Worm (Caenorhabditis elegans): Measurements from ENCODE around the gene srx-128.

The srx-128 gene

ce11 chrV:13794046-13794445 is 43.2 kb upstream of the srx-128 start:
- peak; percentile 74 for TF ChIP-seq set-16 (GFP tag; IDR thresholded peaks at IDR 0.05)
- TF ChIP-seq egl-43 (GFP tag; IDR thresholded peaks at IDR 0.05): 0 out of 2 replicates have a peak, but pooled peaks have one; percentile 17
- TF ChIP-seq zfp-3 (GFP tag; conservative IDR thresholded peaks at IDR 0.05): no peak
- TF ChIP-seq dmd-8 (GFP tag; IDR thresholded peaks at IDR 0.05): 0 out of 2 replicates have a peak, but pooled peaks have one; percentile 26

ce11 chrV:13796246-13796776 is 41.0 kb upstream of the srx-128 start, which contains the start of gene twk-32:
twk-32 (plus strand) TSS chrV:13796641.
- 0 out of 2 replicates have a peak, but pooled peaks have one; percentile 40 for TF ChIP-seq Y105C5A.15 (GFP tag; IDR thresholded peaks at IDR 0.05)
- TF ChIP-seq lin-1 (GFP tag; IDR thresholded peaks at IDR 0.05): no peak
- TF ChIP-seq hif-1 (tag; optimal IDR thresholded peaks at IDR 0.05): no peak
- TF ChIP-seq aha-1 (tag): peak; percentile 73
- TF ChIP-seq mxl-2 (GFP tag; conservative IDR thresholded peaks at IDR 0.05): no peak
- no peak for TF ChIP-seq pqm-1 (tag; optimal IDR thresholded peaks at IDR 0.05)
- TF ChIP-seq dmd-9 (GFP tag; IDR thresholded peaks at IDR 0.05): 0 out of 2 replicates have a peak, but pooled peaks have one; percentile 18
- TF ChIP-seq F26F4.8 (GFP tag; conservative IDR thresholded peaks at IDR 0.05): no peak
- peak; percentile 19 for TF ChIP-seq mep-1 (tag; optimal IDR thresholded peaks at IDR 0.05)
- TF ChIP-seq set-16 (GFP tag; IDR thresholded peaks at IDR 0.05): 0 out of 2 replicates have a peak, but pooled peaks have one; percentile 5
- peak; percentile 70 for TF ChIP-seq hlh-30 (tag; optimal IDR thresholded peaks at IDR 0.05; ENCODE audit: insufficient read depth)
- TF ChIP-seq hmg-1.1 (GFP tag; IDR thresholded peaks at IDR 0.05): 0 out of 2 replicates have a peak, but pooled peaks have one; percentile 23
- peak; percentile 35 for TF ChIP-seq hlh-11 (tag; optimal IDR thresholded peaks at IDR 0.05)
- TF ChIP-seq unc-62 (GFP tag; optimal IDR thresholded peaks at IDR 0.05 in 1 of 2): peak in 1 of 2 experiments; percentile 83
- no peak for TF ChIP-seq unc-62 (tag; optimal IDR thresholded peaks at IDR 0.05)
- no peak for TF ChIP-seq pha-4 (GFP tag; IDR thresholded peaks at IDR 0.05)
- TF ChIP-seq pha-4 (tag; optimal IDR thresholded peaks at IDR 0.05): no peak
- peak; percentile 68 for TF ChIP-seq ama-1 (optimal IDR thresholded peaks at IDR 0.05)
- TF ChIP-seq unc-130 (GFP tag; optimal IDR thresholded peaks at IDR 0.05): no peak
- TF ChIP-seq Y5F2A.4 (GFP tag; optimal IDR thresholded peaks at IDR 0.05): no peak
- no peak for TF ChIP-seq ceh-28 (tag; optimal IDR thresholded peaks at IDR 0.05)

- TF ChIP-seq rbr-2 (tag; optimal IDR thresholded peaks at IDR 0.05) (no peak), zag-1 (tag; optimal IDR thresholded peaks at IDR 0.05) (no peak), Y48G9A.11 (GFP tag; IDR thresholded peaks at IDR 0.05) (no peak), fos-1 (tag; optimal IDR thresholded peaks at IDR 0.05) (no peak), dve-1 (tag; optimal IDR thresholded peaks at IDR 0.05; ENCODE audit: insufficient read depth) (no peak), unc-62 (GFP tag; optimal IDR thresholded peaks at IDR 0.05 in 1 of 2) (peak in 1 of 2 experiments; percentile 92), unc-62 (tag; optimal IDR thresholded peaks at IDR 0.05) (no peak)
These were observed 38.1 kb upstream of the srx-128 start for ce11 chrV:13799190-13799589.

- TF ChIP-seq unc-62 (GFP tag; optimal IDR thresholded peaks at IDR 0.05 in 1 of 2) (peak in 1 of 2 experiments; percentile 82), unc-62 (tag; optimal IDR thresholded peaks at IDR 0.05) (no peak), set-16 (GFP tag; IDR thresholded peaks at IDR 0.05) (peak; percentile 77), lir-3 (tag; optimal IDR thresholded peaks at IDR 0.05) (no peak), nhr-25 (tag; optimal IDR thresholded peaks at IDR 0.05; ENCODE audit: borderline replicate concordance, insufficient read depth) (no peak), hlh-30 (tag; optimal IDR thresholded peaks at IDR 0.05; ENCODE audit: insufficient read depth) (peak; percentile 36)
These were observed 33.4 kb upstream of the srx-128 start, which contains the start of gene swan-2 for ce11 chrV:13803902-13804301. swan-2 (minus strand) TSS chrV:13804281.

ce11 chrV:13807232-13807631 is 30.0 kb upstream of the srx-128 start, which contains the start of gene swan-1:
swan-1 (minus strand) TSS chrV:13807237.
- peak; percentile 1 for TF ChIP-seq hlh-11 (tag; optimal IDR thresholded peaks at IDR 0.05)
- peak in 1 of 2 experiments; percentile 3 for TF ChIP-seq daf-16 (GFP tag; optimal IDR thresholded peaks at IDR 0.05)
- no peak for TF ChIP-seq daf-16 (tag; optimal IDR thresholded peaks at IDR 0.05)
- TF ChIP-seq duxl-1 (tag; optimal IDR thresholded peaks at IDR 0.05; ENCODE audit: poor library complexity): no peak
- peak in 1 of 2 experiments; percentile 9 for TF ChIP-seq lsy-2 (tag; optimal IDR thresholded peaks at IDR 0.05)
